Worm (Caenorhabditis elegans): Measurements from ENCODE around the gene glb-1.

glb-1 gene

ce11 chrIII:8904914-8905665 is 18.0 kb downstream of the glb-1 start, which contains the start of gene unc-32 (continued):
- TF ChIP-seq ctbp-1 (GFP tag; IDR thresholded peaks at IDR 0.05) (peak; percentile 53; the same call in 1 of the 2 replicates), hmg-1.1 (GFP tag; IDR thresholded peaks at IDR 0.05) (peak; percentile 46; the same call in 1 of the 2 replicates), ZK337.2 (GFP tag; IDR thresholded peaks at IDR 0.05) (no peak), mdl-1 (tag; optimal IDR thresholded peaks at IDR 0.05) (peak in 1 of 2 experiments; percentile 74), R02D3.7 (tag; optimal IDR thresholded peaks at IDR 0.05) (no peak), ces-1 (GFP tag; optimal IDR thresholded peaks at IDR 0.05) (peak; percentile 38), fos-1 (tag; optimal IDR thresholded peaks at IDR 0.05) (no peak), hlh-11 (tag; optimal IDR thresholded peaks at IDR 0.05) (peak; percentile 37), nhr-76 (tag; optimal IDR thresholded peaks at IDR 0.05) (no peak), nhr-111 (GFP tag; optimal IDR thresholded peaks at IDR 0.05) (no peak), unc-39 (tag; optimal IDR thresholded peaks at IDR 0.05) (no peak), unc-62 (GFP tag; optimal IDR thresholded peaks at IDR 0.05 in 1 of 2) (peak in 1 of 2 experiments; percentile 56), unc-62 (tag; optimal IDR thresholded peaks at IDR 0.05) (no peak), rbr-2 (tag; optimal IDR thresholded peaks at IDR 0.05) (peak; percentile 53), lin-1 (GFP tag; IDR thresholded peaks at IDR 0.05) (no peak), aly-2 (tag; optimal IDR thresholded peaks at IDR 0.05) (no peak), pqm-1 (tag; optimal IDR thresholded peaks at IDR 0.05) (no peak), lsy-2 (tag; optimal IDR thresholded peaks at IDR 0.05) (peak; percentile 68 to 88), ceh-44 (GFP tag; IDR thresholded peaks at IDR 0.05) (no peak), spr-1 (tag; optimal IDR thresholded peaks at IDR 0.05) (no peak), gei-8 (GFP tag; optimal IDR thresholded peaks at IDR 0.05) (no peak), set-16 (GFP tag; IDR thresholded peaks at IDR 0.05) (0 out of 2 replicates have a peak, but pooled peaks have one; percentile 5), aha-1 (tag) (peak; percentile 24), hif-1 (tag; optimal IDR thresholded peaks at IDR 0.05) (peak in 1 of 2 experiments; percentile 47), spr-3 (GFP tag; optimal IDR thresholded peaks at IDR 0.05) (no peak), dmd-6 (GFP tag; IDR thresholded peaks at IDR 0.05) (peak; percentile 19; the same call in 1 of the 2 replicates), daf-19 (GFP tag; conservative IDR thresholded peaks at IDR 0.05) (no peak), nhr-28 (tag; optimal IDR thresholded peaks at IDR 0.05) (no peak)

DNA sequence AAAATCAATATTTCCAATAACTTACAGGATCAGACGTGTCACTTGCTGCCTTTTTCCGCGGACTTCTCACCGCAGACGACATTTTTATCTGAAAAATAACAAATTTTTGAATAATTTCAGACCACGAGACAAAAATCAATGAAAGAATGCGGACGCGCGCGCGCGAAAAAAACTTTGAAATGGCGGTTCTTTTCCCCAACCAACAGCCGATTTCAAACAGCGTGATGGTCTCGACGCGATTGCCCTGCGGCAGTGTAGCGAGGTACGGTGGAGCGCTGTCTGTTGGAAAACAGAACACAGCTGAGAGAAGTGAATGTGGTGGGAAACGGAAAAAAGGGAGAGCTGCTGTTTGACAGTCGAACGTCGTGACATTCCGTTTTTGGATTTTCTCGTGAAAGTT is 19.0 kb downstream of the glb-1 start, which contains the start of gene lin-9:
TSS of gene lin-9 (minus strand) at position 88 of the 400 bp plus-strand sequence.
- TF ChIP-seq madf-5 (GFP tag; IDR thresholded peaks at IDR 0.05) (no peak), jun-1 (tag; optimal IDR thresholded peaks at IDR 0.05) (peak; percentile 84), pqm-1 (tag; optimal IDR thresholded peaks at IDR 0.05) (peak; percentile 19), nhr-41 (GFP tag; IDR thresholded peaks at IDR 0.05) (no peak), hlh-30 (tag; optimal IDR thresholded peaks at IDR 0.05; ENCODE audit: insufficient read depth) (peak; percentile 96), lir-3 (tag; optimal IDR thresholded peaks at IDR 0.05) (peak; percentile 23), daf-19 (GFP tag; conservative IDR thresholded peaks at IDR 0.05) (no peak), nhr-6 (tag; optimal IDR thresholded peaks at IDR 0.05) (peak; percentile 94), dve-1 (tag; optimal IDR thresholded peaks at IDR 0.05; ENCODE audit: insufficient read depth) (peak; percentile 99), ceh-82 (tag; optimal IDR thresholded peaks at IDR 0.05) (no peak), nhr-25 (tag; optimal IDR thresholded peaks at IDR 0.05; ENCODE audit: borderline replicate concordance, insufficient read depth) (peak; percentile 71), ces-1 (GFP tag; optimal IDR thresholded peaks at IDR 0.05) (peak; percentile 37), zfp-2 (tag; optimal IDR thresholded peaks at IDR 0.05) (peak; percentile 67), sdz-12 (GFP tag; optimal IDR thresholded peaks at IDR 0.05) (no peak), nhr-10 (tag; optimal IDR thresholded peaks at IDR 0.05) (peak; percentile 29), dmd-9 (GFP tag; IDR thresholded peaks at IDR 0.05) (peak; percentile 90), T20F7.1 (GFP tag; optimal IDR thresholded peaks at IDR 0.05) (peak; percentile 91), F37D6.2 (tag; optimal IDR thresholded peaks at IDR 0.05) (peak; percentile 87), tra-1 (GFP tag; IDR thresholded peaks at IDR 0.05) (peak; percentile 92), daf-8 (GFP tag; IDR thresholded peaks at IDR 0.05) (no peak), set-16 (GFP tag; IDR thresholded peaks at IDR 0.05) (peak; percentile 90), snpc-1.2 (GFP tag; IDR thresholded peaks at IDR 0.05) (peak; percentile 82), skn-1 (tag; optimal IDR thresholded peaks at IDR 0.05) (no peak), arid-1 (GFP tag; conservative IDR thresholded peaks at IDR 0.05) (peak; percentile 95), nhr-237 (tag; optimal IDR thresholded peaks at IDR 0.05) (no peak), fos-1 (tag; optimal IDR thresholded peaks at IDR 0.05) (no peak), lsy-2 (tag; optimal IDR thresholded peaks at IDR 0.05) (peak; percentile 99 to 100)
